Worm (Caenorhabditis elegans) whole organism, L4/young adult: ENCODE results near the gene C56G2.5.

Experiments
- dao-5 ChIP-seq: sonication (generic microtip); optimal IDR thresholded peaks from 2 replicates; lab custom pipeline; 2016; ENCODE audit warnings: missing genotype, missing genetic modification characterization, moderate library complexity, missing compliant biosample characterization
- him-1 ChIP-seq: sonication (generic microtip); optimal IDR thresholded peaks from 2 replicates; lab custom pipeline; 2016; ENCODE audit warnings: missing genotype, missing genetic modification reagents, missing genetic modification characterization, missing compliant biosample characterization

DNA sequence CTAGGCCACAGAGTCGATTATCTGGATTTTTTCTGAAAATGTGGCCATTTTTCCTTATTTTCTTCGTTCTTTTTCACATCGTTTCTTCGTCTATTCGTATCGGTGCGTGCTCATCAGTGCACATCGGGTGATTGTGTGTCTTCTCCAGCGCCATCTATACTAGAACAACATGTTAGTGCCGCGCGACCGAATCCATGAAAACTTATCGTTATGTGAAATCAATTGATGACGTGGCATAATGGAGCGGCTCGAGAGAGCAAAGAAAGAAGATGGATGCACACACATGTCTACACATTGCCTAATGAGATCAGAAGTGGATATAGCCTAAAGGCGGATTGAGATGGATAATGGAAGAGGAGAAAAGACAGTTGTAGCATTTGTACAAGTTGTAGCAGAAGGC lies 11.8 kb downstream of the C56G2.5 start:
- TF ChIP-seq him-1 (no peak), dao-5 (no peak)
